Worm (Caenorhabditis elegans): ENCODE measurements around the gene B0353.1.

DNA sequence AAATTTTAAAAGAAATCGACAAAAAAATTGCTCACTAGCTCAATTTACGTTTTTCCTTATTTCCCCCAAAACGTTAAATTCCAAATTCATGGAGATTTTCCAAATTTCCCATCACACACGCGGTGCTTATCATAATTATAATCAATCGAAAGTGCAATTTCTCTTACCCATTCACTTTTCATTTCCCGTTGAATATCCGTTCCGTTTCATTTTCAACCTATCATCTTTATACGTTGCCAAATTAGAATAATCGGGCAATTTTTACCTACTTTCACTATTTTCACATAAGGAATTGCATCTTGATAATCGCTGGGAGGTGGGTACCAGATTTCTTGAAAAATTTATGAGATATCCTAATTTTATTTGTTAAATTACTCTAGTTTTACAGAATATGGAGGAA, 13.1 kb downstream of the B0353.1 start:
- TF ChIP-seq fkh-10 (GFP tag; optimal IDR thresholded peaks at IDR 0.05) (no peak), unc-39 (tag; optimal IDR thresholded peaks at IDR 0.05) (no peak), zag-1 (tag; optimal IDR thresholded peaks at IDR 0.05) (no peak)
